Worm (Caenorhabditis elegans) whole organism, L3 larva: ENCODE measurements around the gene F11D11.4.

Experiments
- R02D3.7 ChIP-seq: fragments of 150-350 bp; optimal IDR thresholded peaks from 2 replicates; lab custom pipeline; 2014; ENCODE audit warnings: missing biosample characterization, missing genetic modification characterization
- aly-2 ChIP-seq: fragments of 150-350 bp; optimal IDR thresholded peaks from 2 replicates; lab custom pipeline; 2014; ENCODE audit warnings: missing biosample characterization, missing genetic modification characterization
- ceh-28 ChIP-seq: fragments of 150-350 bp; optimal IDR thresholded peaks from 2 replicates; lab custom pipeline; 2014; ENCODE audit warnings: missing biosample characterization, missing genetic modification reagents, missing genetic modification characterization
- ceh-9 ChIP-seq: sonication (generic microtip); optimal IDR thresholded peaks from 2 replicates; lab custom pipeline; 2018; ENCODE audit warnings: missing biosample characterization, missing genetic modification characterization
- daf-12 ChIP-seq: fragments of 150-350 bp; optimal IDR thresholded peaks from 2 replicates; lab custom pipeline; 2014; ENCODE audit warnings: missing biosample characterization, missing genetic modification reagents, missing genetic modification characterization
- elt-1 ChIP-seq: fragments of 150-350 bp; optimal IDR thresholded peaks from 2 replicates; lab custom pipeline; 2014; ENCODE audit warnings: missing biosample characterization, missing genetic modification characterization
- elt-2 ChIP-seq: sonication (generic microtip); optimal IDR thresholded peaks from 2 replicates; lab custom pipeline; 2016; ENCODE audit warnings: missing genetic modification reagents, mild to moderate bottlenecking, missing genetic modification characterization, missing compliant biosample characterization
- elt-3 ChIP-seq, 3 experiments: fragments of 150-350 bp in 1 of 3; sonication (generic microtip) in 2 of 3; optimal IDR thresholded peaks; 2 replicates in 2 of 3; 4 replicates in 1 of 3; lab custom pipeline; 2014 to 2017; ENCODE audit warnings: missing biosample characterization in 3 of 3, missing genetic modification characterization in 3 of 3
- eor-1 ChIP-seq, 2 experiments: fragments of 150-350 bp; optimal IDR thresholded peaks; 2 replicates each; lab custom pipeline; 2014 to 2018; ENCODE audit warnings: missing biosample characterization in 2 of 2, missing genetic modification characterization in 2 of 2
- fkh-10 ChIP-seq: sonication (generic microtip); optimal IDR thresholded peaks from 2 replicates; lab custom pipeline; 2017; ENCODE audit warnings: missing biosample characterization, missing genetic modification reagents, missing genetic modification characterization
- fkh-2 ChIP-seq: fragments of 150-350 bp; optimal IDR thresholded peaks from 2 replicates; lab custom pipeline; 2014; ENCODE audit warnings: missing biosample characterization, missing genetic modification reagents, missing genetic modification characterization
- fos-1 ChIP-seq: fragments of 150-350 bp; optimal IDR thresholded peaks from 2 replicates; lab custom pipeline; 2014; ENCODE audit warnings: missing biosample characterization, missing genetic modification characterization
- lin-39 ChIP-seq: fragments of 150-350 bp; optimal IDR thresholded peaks from 2 replicates; lab custom pipeline; 2018; ENCODE audit warnings: missing biosample characterization, missing genetic modification reagents, missing genetic modification characterization
- lsy-12 ChIP-seq: sonication (generic microtip); optimal IDR thresholded peaks from 2 replicates; lab custom pipeline; 2016; ENCODE audit warnings: mild to moderate bottlenecking, missing genetic modification characterization, missing compliant biosample characterization
- mdl-1 ChIP-seq: fragments of 150-350 bp; optimal IDR thresholded peaks from 2 replicates; lab custom pipeline; 2014; ENCODE audit warnings: missing biosample characterization, missing genetic modification characterization
- mml-1 ChIP-seq: fragments of 150-350 bp; sonication (generic microtip); optimal IDR thresholded peaks from 3 replicates; lab custom pipeline; 2014; ENCODE audit warnings: missing biosample characterization, missing genetic modification characterization
- nfya-1 ChIP-seq: sonication (generic microtip); optimal IDR thresholded peaks from 2 replicates; lab custom pipeline; 2017; ENCODE audit warnings: missing genetic modification characterization, mild to moderate bottlenecking, missing compliant biosample characterization, antibody characterized with exemption, moderate library complexity; ENCODE audit not compliant: insufficient read depth
- nhr-11 ChIP-seq: fragments of 150-350 bp; optimal IDR thresholded peaks from 2 replicates; lab custom pipeline; 2014; ENCODE audit warnings: missing biosample characterization, missing genetic modification characterization
- nhr-12 ChIP-seq: fragments of 150-350 bp; optimal IDR thresholded peaks from 2 replicates; lab custom pipeline; 2014; ENCODE audit warnings: missing biosample characterization, missing genetic modification characterization
- nhr-23 ChIP-seq: fragments of 150-350 bp; optimal IDR thresholded peaks from 2 replicates; lab custom pipeline; 2014; ENCODE audit warnings: missing biosample characterization, missing genetic modification reagents, missing genetic modification characterization
- nhr-237 ChIP-seq: fragments of 150-350 bp; optimal IDR thresholded peaks from 2 replicates; lab custom pipeline; 2014; ENCODE audit warnings: missing biosample characterization, missing genetic modification characterization
- nhr-25 ChIP-seq: sonication (generic microtip); optimal IDR thresholded peaks from 2 replicates; lab custom pipeline; 2017; ENCODE audit warnings: missing biosample characterization, missing genetic modification characterization
- nhr-28 ChIP-seq: fragments of 150-350 bp; optimal IDR thresholded peaks from 2 replicates; lab custom pipeline; 2014; ENCODE audit warnings: missing biosample characterization, missing genetic modification characterization
- nhr-43 ChIP-seq: sonication (generic microtip); optimal IDR thresholded peaks from 2 replicates; lab custom pipeline; 2016; ENCODE audit warnings: mild to moderate bottlenecking, missing genetic modification characterization, missing compliant biosample characterization; ENCODE audit not compliant: poor library complexity, severe bottlenecking
- nhr-76 ChIP-seq: fragments of 150-350 bp; sonication (generic microtip); optimal IDR thresholded peaks from 5 replicates; lab custom pipeline; 2014; ENCODE audit warnings: missing biosample characterization, missing genetic modification characterization
- pqm-1 ChIP-seq: fragments of 150-350 bp; optimal IDR thresholded peaks from 2 replicates; lab custom pipeline; 2017; ENCODE audit warnings: missing biosample characterization, missing genetic modification characterization, inconsistent platforms
- sea-2 ChIP-seq: fragments of 150-350 bp; sonication (generic microtip); optimal IDR thresholded peaks from 4 replicates; lab custom pipeline; 2014; ENCODE audit warnings: missing biosample characterization, missing genetic modification reagents, missing genetic modification characterization
- skn-1 ChIP-seq: fragments of 150-350 bp; optimal IDR thresholded peaks from 2 replicates; lab custom pipeline; 2014; ENCODE audit warnings: missing biosample characterization, missing genetic modification characterization
- snpc-4 ChIP-seq: fragments of 150-350 bp; optimal IDR thresholded peaks from 2 replicates; lab custom pipeline; 2014; ENCODE audit warnings: missing biosample characterization, missing genetic modification characterization
- tbx-2 ChIP-seq: sonication (generic microtip); optimal IDR thresholded peaks from 2 replicates; lab custom pipeline; 2016; ENCODE audit warnings: mild to moderate bottlenecking, missing genetic modification characterization, missing compliant biosample characterization
- unc-39 ChIP-seq: sonication (generic microtip); optimal IDR thresholded peaks from 4 replicates; lab custom pipeline; 2017; ENCODE audit warnings: missing biosample characterization, missing genetic modification characterization
- unc-62 ChIP-seq: fragments of 150-350 bp; sonication (generic microtip); optimal IDR thresholded peaks from 4 replicates; lab custom pipeline; 2014; ENCODE audit warnings: missing biosample characterization, missing genetic modification reagents, missing genetic modification characterization
- zag-1 ChIP-seq: fragments of 150-350 bp; optimal IDR thresholded peaks from 2 replicates; lab custom pipeline; 2014; ENCODE audit warnings: missing biosample characterization, missing genetic modification characterization
- ztf-11 ChIP-seq: fragments of 150-350 bp; optimal IDR thresholded peaks from 2 replicates; lab custom pipeline; 2014; ENCODE audit warnings: missing biosample characterization, missing genetic modification characterization
- ztf-4 ChIP-seq: fragments of 150-350 bp; optimal IDR thresholded peaks from 2 replicates; lab custom pipeline; 2014; ENCODE audit warnings: missing biosample characterization, missing genetic modification characterization

The F11D11.4 gene

DNA sequence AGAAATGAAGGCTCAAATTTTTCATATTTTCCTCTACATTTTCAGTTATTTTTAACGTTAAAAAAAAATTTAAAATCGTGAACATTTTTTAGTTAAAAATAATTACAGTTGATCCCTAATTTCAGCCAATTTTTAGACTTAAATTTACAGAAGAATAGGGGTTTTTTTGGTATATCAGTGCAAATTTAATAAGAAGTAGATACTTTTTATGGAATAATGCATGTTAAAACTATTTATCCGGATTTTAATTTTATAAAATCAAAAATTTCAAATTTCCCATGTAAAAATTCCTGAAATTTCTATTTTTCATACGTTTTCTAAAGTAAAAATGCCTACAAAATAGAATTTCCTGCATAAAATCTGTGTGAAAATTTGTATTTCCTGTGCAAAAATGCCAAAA lies 37.1 kb upstream of the F11D11.4 start:
- TF ChIP-seq R02D3.7 (tag; lab: Kevin White, UChicago) (no peak), tbx-2 (tag; lab: Kevin White, UChicago) (no peak), lin-39 (tag; lab: Kevin White, UChicago) (no peak), elt-3 (tag; optimal IDR thresholded peaks at IDR 0.05; lab: Kevin White, UChicago) (no peak), aly-2 (tag; lab: Kevin White, UChicago) (no peak), eor-1 (tag; optimal IDR thresholded peaks at IDR 0.05; lab: Kevin White, UChicago) (no peak), elt-1 (tag; lab: Kevin White, UChicago) (no peak), nhr-23 (no peak), ceh-9 (tag; lab: Kevin White, UChicago) (no peak)
- TF ChIP-seq, all 47 proteins: peak for 0

DNA sequence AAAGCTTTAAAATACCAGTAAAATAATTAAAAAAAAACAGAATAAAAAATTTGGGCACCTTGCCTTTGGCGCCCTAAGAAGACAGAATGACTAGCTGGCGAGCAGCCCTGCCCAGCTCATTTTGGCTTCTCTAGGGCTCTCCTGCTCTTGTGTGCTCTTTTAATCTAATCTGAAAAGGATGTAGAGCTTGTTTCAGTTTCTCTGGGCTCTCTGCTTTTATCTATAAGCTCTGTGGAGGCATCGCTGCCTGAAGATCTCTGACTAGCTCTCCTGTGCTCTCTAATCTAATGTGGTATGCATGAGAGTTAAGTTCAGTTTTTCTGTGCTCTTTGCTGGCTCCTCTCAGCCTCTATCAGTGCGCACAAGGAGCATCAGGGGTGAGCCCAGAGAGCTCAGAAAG lies 35.3 kb upstream of the F11D11.4 start:
- TF ChIP-seq elt-3 (tag; optimal IDR thresholded peaks at IDR 0.05; lab: Kevin White, UChicago) (no peak), fkh-10 (GFP tag; lab: Kevin White, UChicago) (no peak), aly-2 (tag; lab: Kevin White, UChicago) (no peak), pqm-1 (tag; lab: Kevin White, UChicago) (no peak), nhr-76 (no peak), unc-39 (tag; lab: Kevin White, UChicago) (no peak), nhr-25 (tag; lab: Kevin White, UChicago) (no peak), fos-1 (tag; lab: Kevin White, UChicago) (no peak), elt-2 (tag; lab: Kevin White, UChicago) (no peak), ztf-11 (no peak), lsy-12 (tag; lab: Kevin White, UChicago) (no peak), ceh-28 (tag; lab: Kevin White, UChicago) (no peak), unc-62 (no peak), nhr-43 (no peak), nhr-12 (tag; lab: Kevin White, UChicago) (no peak), nhr-28 (no peak)
- TF ChIP-seq, all 47 proteins: peak for 0

DNA sequence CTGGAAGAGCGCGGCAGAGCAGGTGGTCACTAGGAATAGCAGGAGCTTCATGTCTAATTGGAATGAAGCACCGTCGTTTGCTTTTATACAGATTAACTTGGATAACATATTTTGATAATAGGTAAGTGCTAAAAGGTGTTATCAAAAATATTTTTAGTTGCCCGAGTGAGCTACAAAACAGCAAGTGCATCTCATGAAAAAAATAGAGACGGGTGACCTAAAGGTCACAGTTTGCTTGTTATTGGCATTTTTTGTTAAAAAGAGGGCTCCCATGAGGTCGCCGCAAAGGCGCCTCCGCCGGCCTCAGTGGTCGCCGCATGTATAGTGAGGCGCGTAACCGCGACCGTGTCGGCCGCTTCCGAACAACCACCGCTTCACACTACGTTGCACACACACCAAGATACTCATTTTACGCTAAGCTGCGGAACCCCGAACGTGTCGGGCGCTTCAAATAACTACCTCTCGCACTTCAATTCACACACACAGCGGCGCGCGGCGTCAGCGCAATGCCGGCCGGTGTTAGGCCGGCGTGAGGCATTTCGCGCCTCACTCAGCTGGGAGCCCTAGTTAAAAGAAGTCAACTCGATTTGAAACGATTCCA lies 31.8 kb upstream of the F11D11.4 start, which contains the start of gene asp-19:
TSS of gene asp-19 (minus strand) at position 51 of the 601 bp plus-strand sequence.
- no peak for TF ChIP-seq ztf-4 (tag; lab: Kevin White, UChicago)
- no peak for TF ChIP-seq elt-2 (tag; lab: Kevin White, UChicago)
- TF ChIP-seq snpc-4 (tag; lab: Kevin White, UChicago): no peak
- TF ChIP-seq nhr-28: no peak
- TF ChIP-seq skn-1 (tag; lab: Kevin White, UChicago): no peak
- TF ChIP-seq fkh-10 (GFP tag; lab: Kevin White, UChicago): no peak
- no peak for TF ChIP-seq ztf-11
- TF ChIP-seq eor-1 (tag; optimal IDR thresholded peaks at IDR 0.05; lab: Kevin White, UChicago): no peak
- TF ChIP-seq daf-12 (tag; lab: Kevin White, UChicago): no peak
- TF ChIP-seq unc-39 (tag; lab: Kevin White, UChicago): no peak
- no peak for TF ChIP-seq nhr-237
- no peak for TF ChIP-seq fkh-2 (tag; lab: Kevin White, UChicago)
- TF ChIP-seq nhr-23: no peak
- TF ChIP-seq nhr-11 (tag; lab: Kevin White, UChicago): no peak
- TF ChIP-seq nhr-76: no peak
- no peak for TF ChIP-seq lsy-12 (tag; lab: Kevin White, UChicago)

DNA sequence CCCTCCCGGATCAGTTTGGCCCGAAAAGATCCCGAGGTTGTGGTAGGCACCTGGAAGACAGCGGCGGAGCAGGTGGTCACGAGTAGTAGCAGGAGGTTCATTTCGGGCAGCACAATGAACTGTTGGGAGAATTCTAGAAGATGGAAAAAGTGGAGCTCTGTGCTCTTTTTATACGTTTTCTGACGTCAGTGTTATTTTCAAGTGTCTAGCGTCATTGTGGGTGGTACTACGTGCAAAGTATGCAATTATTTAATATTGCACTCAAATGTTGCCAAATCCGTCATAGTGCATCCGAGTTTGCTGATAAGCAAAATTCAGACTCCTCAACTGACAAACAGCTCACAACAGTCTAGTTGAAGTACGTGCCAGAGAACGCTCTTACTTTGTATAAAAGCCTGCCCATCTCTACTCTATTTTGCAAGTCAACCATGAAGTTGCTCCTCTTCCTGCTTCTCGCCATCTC lies 29.6 kb upstream of the F11D11.4 start, which contains the start of the genes asp-18 and scl-19:
TSS of gene asp-18 (minus strand) at position 101 of the 463 bp plus-strand sequence.
TSS of gene scl-19 (plus strand) at position 413 of the 463 bp plus-strand sequence.
- TF ChIP-seq sea-2 (GFP tag; lab: Kevin White, UChicago) (no peak), elt-3 (tag; optimal IDR thresholded peaks at IDR 0.05; lab: Kevin White, UChicago) (no peak), mdl-1 (tag; lab: Kevin White, UChicago) (no peak), lin-39 (tag; lab: Kevin White, UChicago) (no peak), mml-1 (tag; lab: Kevin White, UChicago) (no peak)

- TF ChIP-seq skn-1 (tag; lab: Kevin White, UChicago) (no peak), unc-39 (tag; lab: Kevin White, UChicago) (no peak), nfya-1 (tag; lab: Kevin White, UChicago) (no peak), aly-2 (tag; lab: Kevin White, UChicago) (no peak), zag-1 (tag; lab: Kevin White, UChicago) (no peak)
- TF ChIP-seq, all 47 proteins: peak for 0
Measured at ce11 chrV:18733942-18734341, 27.2 kb upstream of the F11D11.4 start.
